Fruit fly (Drosophila melanogaster) whole organism, embryonic: ENCODE measurements around the gene CG3902.

ENCODE experiments used
- Abd-B ChIP-seq: fragments of 200-800 bp; sonication (Bioruptor generic); optimal IDR thresholded peaks from 2 replicates; lab custom pipeline; 2018; ENCODE audit warnings: missing biosample characterization, mild to moderate bottlenecking, missing genetic modification characterization, moderate library complexity
- Aef1 ChIP-seq: fragments of 200-800 bp; sonication (Bioruptor generic); IDR thresholded peaks from 3 replicates; pipeline ENCODE4 v1.3.6; 2022; ENCODE audit warnings: missing biosample characterization, missing genetic modification characterization
- CG10147 ChIP-seq: fragments of 200-800 bp; sonication (Bioruptor generic); optimal IDR thresholded peaks from 2 replicates; lab custom pipeline; 2019; ENCODE audit warnings: missing biosample characterization, mild to moderate bottlenecking, missing genetic modification characterization, moderate library complexity
- CG10431 ChIP-seq: fragments of 200-800 bp; sonication (Bioruptor generic); optimal IDR thresholded peaks from 3 replicates; lab custom pipeline; 2018; ENCODE audit warnings: missing biosample characterization, mild to moderate bottlenecking, missing genetic modification characterization
- CG12659 ChIP-seq: fragments of 200-800 bp; sonication (Bioruptor generic); optimal IDR thresholded peaks from 3 replicates; lab custom pipeline; 2017; ENCODE audit warnings: mild to moderate bottlenecking, missing biosample characterization, missing genetic modification reagents, missing genetic modification characterization
- CG12942 ChIP-seq: fragments of 200-800 bp; sonication (Bioruptor generic); optimal IDR thresholded peaks from 3 replicates; lab custom pipeline; 2016; ENCODE audit warnings: missing biosample characterization, missing genetic modification characterization
- CG15011 ChIP-seq: fragments of 200-800 bp; sonication (Bioruptor generic); optimal IDR thresholded peaks from 3 replicates; lab custom pipeline; 2018; ENCODE audit warnings: missing biosample characterization, mild to moderate bottlenecking, missing genetic modification characterization
- CG17359 ChIP-seq: fragments of 200-800 bp; sonication (Bioruptor generic); optimal IDR thresholded peaks from 3 replicates; lab custom pipeline; 2018; ENCODE audit warnings: missing biosample characterization, mild to moderate bottlenecking, missing genetic modification characterization, moderate library complexity
- CG17829 ChIP-seq: fragments of 200-800 bp; optimal IDR thresholded peaks from 2 replicates; lab custom pipeline; 2019; ENCODE audit warnings: missing biosample characterization, mild to moderate bottlenecking, missing genetic modification characterization, moderate library complexity
- CG2199 ChIP-seq: fragments of 200-800 bp; sonication (Bioruptor generic); IDR thresholded peaks from 3 replicates; pipeline ENCODE4 v1.3.6; 2022; ENCODE audit warnings: missing biosample characterization, missing genetic modification characterization
- CG31365 ChIP-seq: fragments of 200-800 bp; sonication (Bioruptor generic); optimal IDR thresholded peaks from 2 replicates; lab custom pipeline; 2018; ENCODE audit warnings: missing biosample characterization, mild to moderate bottlenecking, missing genetic modification characterization
- CG31441 ChIP-seq: fragments of 200-800 bp; sonication (Bioruptor generic); IDR thresholded peaks from 2 replicates; pipeline ENCODE4 v1.3.6; 2022; ENCODE audit warnings: missing biosample characterization, missing genetic modification characterization
- CG3163 ChIP-seq: fragments of 200-800 bp; sonication (Bioruptor generic); optimal IDR thresholded peaks from 3 replicates; lab custom pipeline; 2016; ENCODE audit warnings: missing biosample characterization, missing genetic modification characterization
- CG33213 ChIP-seq: fragments of 200-800 bp; sonication (Bioruptor generic); optimal IDR thresholded peaks from 3 replicates; lab custom pipeline; 2016; ENCODE audit warnings: missing biosample characterization, missing genetic modification characterization
- CG42726 ChIP-seq: fragments of 200-800 bp; sonication (Bioruptor generic); IDR thresholded peaks from 2 replicates; pipeline ENCODE4 v1.3.6; 2022; ENCODE audit warnings: missing biosample characterization, missing genetic modification characterization; ENCODE audit not compliant: partially characterized antibody
- CG4328 ChIP-seq: fragments of 200-800 bp; sonication (Bioruptor generic); optimal IDR thresholded peaks from 3 replicates; lab custom pipeline; 2017; ENCODE audit warnings: missing biosample characterization, missing genetic modification reagents, missing genetic modification characterization
- CG4424 ChIP-seq: fragments of 200-800 bp; sonication (Bioruptor generic); optimal IDR thresholded peaks from 3 replicates; lab custom pipeline; 2016; ENCODE audit warnings: missing biosample characterization, missing genetic modification characterization
- CG6813 ChIP-seq: fragments of 200-800 bp; sonication (Bioruptor generic); optimal IDR thresholded peaks from 2 replicates; lab custom pipeline; 2017; ENCODE audit warnings: missing biosample characterization, missing genetic modification characterization, mild to moderate bottlenecking, moderate library complexity, missing genetic modification reagents
- CG7786 ChIP-seq: fragments of 200-800 bp; sonication (Bioruptor generic); optimal IDR thresholded peaks from 2 replicates; lab custom pipeline; 2016; ENCODE audit warnings: missing biosample characterization, missing genetic modification characterization
- CG9797 ChIP-seq: fragments of 200-800 bp; sonication (Bioruptor generic); optimal IDR thresholded peaks from 3 replicates; lab custom pipeline; 2018; ENCODE audit warnings: missing biosample characterization, mild to moderate bottlenecking, missing genetic modification characterization
- CG9876 ChIP-seq: fragments of 200-800 bp; sonication (Bioruptor generic); optimal IDR thresholded peaks from 2 replicates; lab custom pipeline; 2016; ENCODE audit warnings: missing biosample characterization, missing genetic modification characterization
- Camta ChIP-seq: fragments of 200-800 bp; sonication (Bioruptor generic); optimal IDR thresholded peaks from 2 replicates; lab custom pipeline; 2016; ENCODE audit warnings: missing biosample characterization, missing genetic modification characterization
- Dad ChIP-seq: fragments of 200-800 bp; sonication (Bioruptor generic); optimal IDR thresholded peaks from 3 replicates; lab custom pipeline; 2016; ENCODE audit warnings: missing biosample characterization, missing genetic modification characterization
- Dek ChIP-seq: fragments of 200-800 bp; sonication (Bioruptor generic); optimal IDR thresholded peaks from 3 replicates; lab custom pipeline; 2019; ENCODE audit warnings: missing biosample characterization, mild to moderate bottlenecking, missing genetic modification characterization, moderate library complexity
- Dip2 ChIP-seq: fragments of 200-800 bp; sonication (Bioruptor generic); IDR thresholded peaks from 2 replicates; pipeline ENCODE4 v1.3.6; 2022; ENCODE audit warnings: missing biosample characterization, missing genetic modification characterization
- Doc3 ChIP-seq: fragments of 200-800 bp; sonication (Bioruptor generic); IDR thresholded peaks from 3 replicates; pipeline ENCODE4 v1.3.6; 2022; ENCODE audit warnings: missing biosample characterization, missing genetic modification characterization; ENCODE audit not compliant: partially characterized antibody
- Dref ChIP-seq: fragments of 200-800 bp; sonication (Bioruptor generic); IDR thresholded peaks from 2 replicates; pipeline ENCODE4 v1.3.6; 2022; ENCODE audit warnings: missing biosample characterization, missing genetic modification characterization
- Hey ChIP-seq: fragments of 200-800 bp; sonication (Bioruptor generic); optimal IDR thresholded peaks from 3 replicates; lab custom pipeline; 2018; ENCODE audit warnings: missing biosample characterization, mild to moderate bottlenecking, missing genetic modification characterization
- Hr51 ChIP-seq, 2 experiments: fragments of 200-800 bp; sonication (Bioruptor generic); optimal IDR thresholded peaks; 2 replicates in 1 of 2; 3 replicates in 1 of 2; lab custom pipeline; 2016 to 2018; ENCODE audit warnings: missing biosample characterization in 2 of 2, missing genetic modification characterization in 2 of 2, mild to moderate bottlenecking in 1 of 2, moderate library complexity in 1 of 2
- Usf ChIP-seq: fragments of 200-800 bp; sonication (Bioruptor generic); optimal IDR thresholded peaks from 2 replicates; lab custom pipeline; 2017; ENCODE audit warnings: missing genotype, missing biosample characterization, missing genetic modification characterization
- YL-1 ChIP-seq: fragments of 200-800 bp; sonication (Bioruptor generic); optimal IDR thresholded peaks from 3 replicates; lab custom pipeline; 2017; ENCODE audit warnings: missing biosample characterization, mild to moderate bottlenecking, missing genetic modification characterization
- cg ChIP-seq: fragments of 200-800 bp; sonication (Bioruptor generic); optimal IDR thresholded peaks from 3 replicates; lab custom pipeline; 2019; ENCODE audit warnings: missing biosample characterization, mild to moderate bottlenecking, missing genetic modification characterization, moderate library complexity
- chinmo ChIP-seq: fragments of 200-800 bp; sonication (Bioruptor generic); IDR thresholded peaks from 4 replicates; pipeline ENCODE4 v1.3.6; 2022; ENCODE audit warnings: missing biosample characterization, missing genetic modification characterization; ENCODE audit not compliant: partially characterized antibody
- crol ChIP-seq: fragments of 200-800 bp; sonication (Bioruptor generic); IDR thresholded peaks from 2 replicates; pipeline ENCODE4 v1.3.6; 2022; ENCODE audit warnings: missing biosample characterization, missing genetic modification characterization
- dysf ChIP-seq: fragments of 200-800 bp; sonication (Bioruptor generic); IDR thresholded peaks from 3 replicates; pipeline ENCODE4 v1.3.6; 2022; ENCODE audit warnings: missing biosample characterization, missing genetic modification characterization
- fd3F ChIP-seq: fragments of 200-800 bp; sonication (Bioruptor generic); optimal IDR thresholded peaks from 2 replicates; lab custom pipeline; 2018; ENCODE audit warnings: missing biosample characterization, mild to moderate bottlenecking, missing genetic modification characterization, moderate library complexity
- gsb-n ChIP-seq: fragments of 200-800 bp; sonication (Bioruptor generic); optimal IDR thresholded peaks from 3 replicates; lab custom pipeline; 2018; ENCODE audit warnings: missing biosample characterization, mild to moderate bottlenecking, missing genetic modification characterization
- her ChIP-seq: fragments of 200-800 bp; sonication (Bioruptor generic); optimal IDR thresholded peaks from 2 replicates; lab custom pipeline; 2016; ENCODE audit warnings: missing biosample characterization, missing genetic modification characterization
- jing ChIP-seq: fragments of 200-800 bp; sonication (Bioruptor generic); optimal IDR thresholded peaks from 2 replicates; lab custom pipeline; 2018; ENCODE audit warnings: missing biosample characterization, mild to moderate bottlenecking, missing genetic modification characterization
- kni ChIP-seq: fragments of 200-800 bp; sonication (Bioruptor generic); optimal IDR thresholded peaks from 3 replicates; lab custom pipeline; 2017; ENCODE audit warnings: mild to moderate bottlenecking, missing biosample characterization, missing genetic modification reagents, missing genetic modification characterization
- knrl ChIP-seq: fragments of 200-800 bp; sonication (Bioruptor generic); IDR thresholded peaks from 3 replicates; pipeline ENCODE4 v1.3.6; 2022; ENCODE audit warnings: missing biosample characterization, missing genetic modification characterization; ENCODE audit not compliant: partially characterized antibody
- lbe ChIP-seq: fragments of 200-800 bp; sonication (Bioruptor generic); optimal IDR thresholded peaks from 2 replicates; lab custom pipeline; 2016; ENCODE audit warnings: missing biosample characterization, mild to moderate bottlenecking, missing genetic modification characterization
- pan ChIP-seq, 4 experiments: fragments of >200 bp in 3 of 4; fragments of 200-800 bp in 1 of 4; sonication (Bioruptor generic) in 1 of 4; optimal IDR thresholded peaks in 3 of 4; IDR thresholded peaks in 1 of 4; 2 replicates each; pipeline versions ENCODE4 v1.3.6 to Lab custom; 2017 to 2022; ENCODE audit warnings: missing biosample characterization in 2 of 4, missing genetic modification characterization in 2 of 4, mixed read lengths in 1 of 4
- pnt ChIP-seq: fragments of 200-800 bp; sonication (Bioruptor generic); optimal IDR thresholded peaks from 3 replicates; lab custom pipeline; 2016; ENCODE audit warnings: missing biosample characterization, missing genetic modification characterization
- pros ChIP-seq: fragments of 200-800 bp; sonication (Bioruptor generic); optimal IDR thresholded peaks from 3 replicates; lab custom pipeline; 2019; ENCODE audit warnings: missing biosample characterization, mild to moderate bottlenecking, missing genetic modification characterization, moderate library complexity
- row ChIP-seq: fragments of 200-800 bp; sonication (Bioruptor generic); IDR thresholded peaks from 3 replicates; pipeline ENCODE4 v1.3.6; 2022; ENCODE audit warnings: missing biosample characterization, missing genetic modification characterization
- seq ChIP-seq: fragments of 200-800 bp; sonication (Bioruptor generic); IDR thresholded peaks from 2 replicates; pipeline ENCODE4 v1.3.6; 2022; ENCODE audit warnings: missing biosample characterization, missing genetic modification characterization
- sob ChIP-seq: fragments of 200-800 bp; sonication (Bioruptor generic); IDR thresholded peaks from 2 replicates; pipeline ENCODE4 v1.3.6; 2022; ENCODE audit warnings: missing biosample characterization, missing genetic modification characterization
- tap ChIP-seq: fragments of 200-800 bp; optimal IDR thresholded peaks from 3 replicates; lab custom pipeline; 2019; ENCODE audit warnings: missing biosample characterization, mild to moderate bottlenecking, missing genetic modification characterization, moderate library complexity
- unpg ChIP-seq: fragments of 200-800 bp; sonication (Bioruptor generic); optimal IDR thresholded peaks from 3 replicates; lab custom pipeline; 2018; ENCODE audit warnings: missing biosample characterization, mild to moderate bottlenecking, missing genetic modification characterization, moderate library complexity
- usp ChIP-seq: fragments of >200 bp; optimal IDR thresholded peaks from 2 replicates; lab custom pipeline; 2017; ENCODE audit warnings: missing biosample characterization, missing genetic modification characterization

Gene CG3902

DNA sequence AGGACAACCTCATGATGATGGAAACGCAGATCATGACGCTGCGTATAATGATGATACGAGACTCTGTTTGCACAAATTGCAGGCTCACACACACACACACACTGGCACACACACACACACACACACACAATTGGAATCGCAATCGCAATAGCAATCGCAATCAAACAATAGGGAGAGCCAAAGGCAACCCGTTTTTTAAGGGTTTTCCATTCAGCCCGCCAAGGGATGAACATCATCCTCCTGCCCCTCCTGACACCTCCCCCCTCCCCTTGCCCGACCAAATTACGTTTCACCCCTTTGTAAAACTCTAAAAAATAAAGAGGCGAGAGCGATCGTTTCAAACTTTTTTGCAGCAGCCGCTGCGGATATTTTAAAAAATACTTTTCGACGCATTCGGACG, 45.9 kb downstream of the CG3902 start:
- TF ChIP-seq pan (optimal IDR thresholded peaks at IDR 0.05; lab: Kevin White, UChicago): no peak
- TF ChIP-seq pan (GFP tag; optimal IDR thresholded peaks at IDR 0.05 in 1 of 2, IDR thresholded peaks at IDR 0.05 in 1 of 2): no peak
- no peak for TF ChIP-seq jing (GFP tag; lab: Kevin White, UChicago)
- no peak for TF ChIP-seq CG10147
- no peak for TF ChIP-seq Abd-B (GFP tag; lab: Kevin White, UChicago)
- peak; percentile 52; the same call in 1 of the 2 replicates for TF ChIP-seq seq (GFP tag; lab: Robert Waterston, UW)
- no peak for TF ChIP-seq Hr51 (GFP tag; optimal IDR thresholded peaks at IDR 0.05; lab: Kevin White, UChicago)
- no peak for TF ChIP-seq Camta
- 0 out of 3 replicates have a peak, but pooled peaks have one; percentile 74 for TF ChIP-seq CG2199 (GFP tag; lab: Robert Waterston, UW)
- TF ChIP-seq her: no peak
- peak; percentile 7 for TF ChIP-seq kni (GFP tag; lab: Kevin White, UChicago)
- TF ChIP-seq Dek (tag; lab: Kevin White, UChicago): no peak
- no peak for TF ChIP-seq Usf (GFP tag; lab: Kevin White, UChicago)
- no peak for TF ChIP-seq gsb-n (tag; lab: Kevin White, UChicago)
- peak; percentile 51 for TF ChIP-seq cg (GFP tag; lab: Kevin White, UChicago)
- no peak for TF ChIP-seq sob
- no peak for TF ChIP-seq Doc3 (GFP tag; lab: Robert Waterston, UW)
- TF ChIP-seq crol (GFP tag; lab: Robert Waterston, UW): peak; percentile 80
- no peak for TF ChIP-seq dysf (GFP tag; lab: Robert Waterston, UW)
- no peak for TF ChIP-seq Dref (GFP tag; lab: Robert Waterston, UW)
- no peak for TF ChIP-seq lbe (GFP tag; lab: Kevin White, UChicago)
- TF ChIP-seq CG12942 (GFP tag; lab: Kevin White, UChicago): no peak
- TF ChIP-seq CG9797 (GFP tag; lab: Kevin White, UChicago): no peak
- no peak for TF ChIP-seq CG17829
- no peak for TF ChIP-seq pnt (GFP tag; lab: Kevin White, UChicago)
- TF ChIP-seq Hey (tag; lab: Kevin White, UChicago): no peak
- TF ChIP-seq CG6813 (GFP tag; lab: Kevin White, UChicago): no peak
- no peak for TF ChIP-seq CG4328 (GFP tag; lab: Kevin White, UChicago)
- TF ChIP-seq unpg: no peak
- TF ChIP-seq pros (GFP tag; lab: Kevin White, UChicago): peak; percentile 83
- no peak for TF ChIP-seq CG4424 (GFP tag; lab: Kevin White, UChicago)
- no peak for TF ChIP-seq Aef1 (GFP tag; lab: Robert Waterston, UW)
- no peak for TF ChIP-seq CG17359 (tag; lab: Kevin White, UChicago)
- TF ChIP-seq CG7786 (GFP tag; lab: Kevin White, UChicago): no peak
- no peak for TF ChIP-seq tap (tag; lab: Kevin White, UChicago)
- no peak for TF ChIP-seq CG31441 (GFP tag; lab: Robert Waterston, UW)
- TF ChIP-seq fd3F (GFP tag; lab: Kevin White, UChicago): no peak
- no peak for TF ChIP-seq Dad (GFP tag; lab: Kevin White, UChicago)
- no peak for TF ChIP-seq CG31365 (tag; lab: Kevin White, UChicago)
- no peak for TF ChIP-seq CG15011 (GFP tag; lab: Kevin White, UChicago)
- TF ChIP-seq CG10431 (GFP tag; lab: Kevin White, UChicago): no peak
- no peak for TF ChIP-seq knrl (GFP tag; lab: Robert Waterston, UW)
- no peak for TF ChIP-seq CG3163 (GFP tag; lab: Kevin White, UChicago)
- TF ChIP-seq CG9876 (GFP tag; lab: Kevin White, UChicago): no peak
- TF ChIP-seq usp (GFP tag; lab: Kevin White, UChicago): no peak
- no peak for TF ChIP-seq CG33213 (GFP tag; lab: Kevin White, UChicago)
- TF ChIP-seq chinmo (GFP tag; lab: Robert Waterston, UW): no peak
- TF ChIP-seq row: no peak
- no peak for TF ChIP-seq Dip2 (GFP tag; lab: Robert Waterston, UW)
- TF ChIP-seq CG42726: no peak
- no peak for TF ChIP-seq YL-1 (GFP tag; lab: Kevin White, UChicago)
- no peak for TF ChIP-seq CG12659 (GFP tag; lab: Kevin White, UChicago)
